Fruit fly (Drosophila melanogaster) whole organism, prepupa: ENCODE data around the gene CG3285.
A peak's percentile ranks its signal among the peaks of the same experiment; 100 is the strongest.

ENCODE experiments used
- Blimp-1 ChIP-seq: fragments of 200-800 bp; sonication (Bioruptor generic); optimal IDR thresholded peaks from 3 replicates; lab custom pipeline; 2017; ENCODE audit warnings: missing biosample characterization, missing genetic modification characterization, mild to moderate bottlenecking, moderate library complexity, missing genetic modification reagents
- CG10631 ChIP-seq: fragments of 200-800 bp; sonication (Bioruptor generic); optimal IDR thresholded peaks from 2 replicates; lab custom pipeline; 2016; ENCODE audit warnings: missing biosample characterization, missing genetic modification characterization
- CG10669 ChIP-seq: fragments of 200-800 bp; sonication (Bioruptor generic); optimal IDR thresholded peaks from 3 replicates; lab custom pipeline; 2018; ENCODE audit warnings: missing biosample characterization, mild to moderate bottlenecking, missing genetic modification characterization, moderate library complexity
- CG11294 ChIP-seq: fragments of 200-800 bp; sonication (Bioruptor generic); IDR thresholded peaks from 2 replicates; pipeline ENCODE4 v1.3.6; 2022; ENCODE audit warnings: missing biosample characterization, missing genetic modification characterization
- CG11762 ChIP-seq: fragments of 200-800 bp; sonication (Bioruptor generic); optimal IDR thresholded peaks from 3 replicates; lab custom pipeline; 2016; ENCODE audit warnings: missing biosample characterization, missing genetic modification characterization; ENCODE audit not compliant: insufficient read depth
- CG11902 ChIP-seq: fragments of 200-800 bp; sonication (Bioruptor generic); optimal IDR thresholded peaks from 3 replicates; lab custom pipeline; 2016; ENCODE audit warnings: missing biosample characterization, missing genetic modification characterization
- CG15336 ChIP-seq: fragments of 200-800 bp; sonication (Bioruptor generic); IDR thresholded peaks from 2 replicates; pipeline ENCODE4 v1.3.6; 2022; ENCODE audit warnings: missing biosample characterization, missing genetic modification characterization
- CG1621 ChIP-seq: fragments of 200-800 bp; sonication (Bioruptor generic); optimal IDR thresholded peaks from 3 replicates; lab custom pipeline; 2018; ENCODE audit warnings: missing biosample characterization, mild to moderate bottlenecking, missing genetic modification characterization
- CG16779 ChIP-seq: fragments of 200-800 bp; sonication (Bioruptor generic); optimal IDR thresholded peaks from 3 replicates; lab custom pipeline; 2017; ENCODE audit warnings: missing biosample characterization, mild to moderate bottlenecking, missing genetic modification characterization
- CG3032 ChIP-seq: fragments of 200-800 bp; optimal IDR thresholded peaks from 2 replicates; lab custom pipeline; 2019; ENCODE audit warnings: missing biosample characterization, mild to moderate bottlenecking, missing genetic modification characterization, moderate library complexity
- CG34406 ChIP-seq: fragments of 200-800 bp; sonication (Bioruptor generic); optimal IDR thresholded peaks from 3 replicates; lab custom pipeline; 2016; ENCODE audit warnings: missing biosample characterization, missing genetic modification characterization
- CG4318 ChIP-seq: fragments of 200-800 bp; sonication (Bioruptor generic); optimal IDR thresholded peaks from 3 replicates; lab custom pipeline; 2017; ENCODE audit warnings: missing biosample characterization, mild to moderate bottlenecking, missing genetic modification characterization
- CG6163 ChIP-seq: fragments of 200-800 bp; sonication (Bioruptor generic); IDR thresholded peaks from 3 replicates; pipeline ENCODE4 v1.3.6; 2022; ENCODE audit warnings: missing biosample characterization, missing genetic modification characterization
- CG6276 ChIP-seq: fragments of 200-800 bp; sonication (Bioruptor generic); optimal IDR thresholded peaks from 2 replicates; lab custom pipeline; 2017; ENCODE audit warnings: missing biosample characterization, mild to moderate bottlenecking, missing genetic modification characterization
- CG6808 ChIP-seq: fragments of 200-800 bp; sonication (Bioruptor generic); optimal IDR thresholded peaks from 3 replicates; lab custom pipeline; 2017; ENCODE audit warnings: missing biosample characterization, missing genetic modification characterization, mild to moderate bottlenecking, moderate library complexity, missing genetic modification reagents
- CG6854 ChIP-seq: fragments of 200-800 bp; sonication (Bioruptor generic); optimal IDR thresholded peaks from 2 replicates; lab custom pipeline; 2017; ENCODE audit warnings: missing biosample characterization, mild to moderate bottlenecking, missing genetic modification characterization
- CG7368 ChIP-seq: fragments of 200-800 bp; sonication (Bioruptor generic); optimal IDR thresholded peaks from 3 replicates; lab custom pipeline; 2016; ENCODE audit warnings: missing biosample characterization, missing genetic modification characterization
- CG8119 ChIP-seq: fragments of 200-800 bp; sonication (Bioruptor generic); IDR thresholded peaks from 3 replicates; pipeline ENCODE4 v1.3.6; 2022; ENCODE audit warnings: missing biosample characterization, missing genetic modification characterization
- CG8319 ChIP-seq: fragments of 200-800 bp; sonication (Bioruptor generic); optimal IDR thresholded peaks from 3 replicates; lab custom pipeline; 2016; ENCODE audit warnings: missing biosample characterization, missing genetic modification characterization
- CG8632 ChIP-seq: fragments of 200-800 bp; sonication (Bioruptor generic); optimal IDR thresholded peaks from 3 replicates; lab custom pipeline; 2016; ENCODE audit warnings: missing biosample characterization, missing genetic modification characterization
- CG9139 ChIP-seq: fragments of 200-800 bp; sonication (Bioruptor generic); optimal IDR thresholded peaks from 3 replicates; lab custom pipeline; 2017; ENCODE audit warnings: missing biosample characterization, mild to moderate bottlenecking, missing genetic modification characterization
- Eip75B ChIP-seq: fragments of 200-800 bp; sonication (Bioruptor generic); optimal IDR thresholded peaks from 3 replicates; lab custom pipeline; 2016; ENCODE audit warnings: missing biosample characterization, missing genetic modification characterization
- Ets21C ChIP-seq: fragments of 200-800 bp; sonication (Bioruptor generic); optimal IDR thresholded peaks from 3 replicates; lab custom pipeline; 2016; ENCODE audit warnings: missing biosample characterization, missing genetic modification characterization
- Ets96B ChIP-seq: fragments of 200-800 bp; optimal IDR thresholded peaks from 2 replicates; lab custom pipeline; 2019; ENCODE audit warnings: missing biosample characterization, mild to moderate bottlenecking, missing genetic modification characterization, moderate library complexity
- Gug ChIP-seq: fragments of 200-800 bp; sonication (Bioruptor generic); IDR thresholded peaks from 2 replicates; pipeline ENCODE4 v1.3.6; 2022; ENCODE audit warnings: missing biosample characterization, missing genetic modification characterization
- Hr38 ChIP-seq: sonication (Bioruptor generic); optimal IDR thresholded peaks from 2 replicates; lab custom pipeline; 2016; ENCODE audit warnings: missing biosample characterization, missing genetic modification characterization
- Hr39 ChIP-seq: fragments of 200-800 bp; sonication (Bioruptor generic); optimal IDR thresholded peaks from 2 replicates; lab custom pipeline; 2016; ENCODE audit warnings: missing biosample characterization, missing genetic modification characterization
- Hr4 ChIP-seq: fragments of 200-800 bp; sonication (Bioruptor generic); optimal IDR thresholded peaks from 3 replicates; lab custom pipeline; 2016; ENCODE audit warnings: missing biosample characterization, missing genetic modification characterization
- Met ChIP-seq: fragments of 200-800 bp; sonication (Bioruptor generic); optimal IDR thresholded peaks from 3 replicates; lab custom pipeline; 2016; ENCODE audit warnings: missing biosample characterization, missing genetic modification characterization
- OdsH ChIP-seq: fragments of 200-800 bp; sonication (Bioruptor generic); optimal IDR thresholded peaks from 3 replicates; lab custom pipeline; 2016; ENCODE audit warnings: missing biosample characterization, missing genetic modification characterization
- Smox ChIP-seq: fragments of 200-800 bp; sonication (Bioruptor generic); optimal IDR thresholded peaks from 3 replicates; lab custom pipeline; 2016; ENCODE audit warnings: missing biosample characterization, missing genetic modification characterization
- Sox102F ChIP-seq: fragments of 200-800 bp; sonication (Bioruptor generic); optimal IDR thresholded peaks from 2 replicates; lab custom pipeline; 2016; ENCODE audit warnings: missing biosample characterization, mild to moderate bottlenecking, missing genetic modification characterization
- Sox15 ChIP-seq: fragments of 200-800 bp; sonication (Bioruptor generic); optimal IDR thresholded peaks from 3 replicates; lab custom pipeline; 2016; ENCODE audit warnings: missing biosample characterization, missing genetic modification characterization
- achi ChIP-seq: fragments of 200-800 bp; sonication (Bioruptor generic); optimal IDR thresholded peaks from 3 replicates; lab custom pipeline; 2016; ENCODE audit warnings: missing biosample characterization, missing genetic modification characterization
- acj6 ChIP-seq: fragments of 200-800 bp; sonication (Bioruptor generic); optimal IDR thresholded peaks from 3 replicates; lab custom pipeline; 2016; ENCODE audit warnings: missing biosample characterization, missing genetic modification characterization
- esn ChIP-seq: fragments of 200-800 bp; sonication (Bioruptor generic); optimal IDR thresholded peaks from 2 replicates; lab custom pipeline; 2016; ENCODE audit warnings: missing biosample characterization, mild to moderate bottlenecking, missing genetic modification characterization, moderate library complexity
- fkh ChIP-seq: fragments of 200-800 bp; sonication (Bioruptor generic); optimal IDR thresholded peaks from 3 replicates; lab custom pipeline; 2017; ENCODE audit warnings: missing biosample characterization, mild to moderate bottlenecking, missing genetic modification characterization, moderate library complexity
- lz ChIP-seq: fragments of 200-800 bp; sonication (Bioruptor generic); optimal IDR thresholded peaks from 3 replicates; lab custom pipeline; 2016; ENCODE audit warnings: missing biosample characterization, missing genetic modification characterization
- net ChIP-seq: fragments of 200-800 bp; sonication (Bioruptor generic); optimal IDR thresholded peaks from 3 replicates; lab custom pipeline; 2016; ENCODE audit warnings: missing biosample characterization, missing genetic modification characterization
- pdm3 ChIP-seq: fragments of 200-800 bp; sonication (Bioruptor generic); optimal IDR thresholded peaks from 3 replicates; lab custom pipeline; 2016; ENCODE audit warnings: missing biosample characterization, missing genetic modification characterization
- salr ChIP-seq, 2 experiments: fragments of 200-800 bp; sonication (Bioruptor generic); optimal IDR thresholded peaks; 3 replicates each; lab custom pipeline; 2016 to 2018; ENCODE audit warnings: missing biosample characterization in 2 of 2, missing genetic modification characterization in 2 of 2, mild to moderate bottlenecking in 1 of 2
- spab ChIP-seq: fragments of 200-800 bp; sonication (Bioruptor generic); optimal IDR thresholded peaks from 2 replicates; lab custom pipeline; 2017; ENCODE audit warnings: missing biosample characterization, mild to moderate bottlenecking, missing genetic modification characterization, missing genetic modification reagents
- ss ChIP-seq, 2 experiments: fragments of 200-800 bp; sonication (Bioruptor generic); optimal IDR thresholded peaks; 2 replicates in 1 of 2; 3 replicates in 1 of 2; lab custom pipeline; 2017 to 2018; ENCODE audit warnings: mild to moderate bottlenecking in 2 of 2, missing biosample characterization in 2 of 2, missing genetic modification characterization in 2 of 2, moderate library complexity in 1 of 2
- svp ChIP-seq: fragments of 200-800 bp; sonication (Bioruptor generic); peaks from one replicate; lab custom pipeline; 2016; ENCODE audit warnings: missing biosample characterization, missing genetic modification characterization
- vri ChIP-seq: fragments of 200-800 bp; sonication (Bioruptor generic); optimal IDR thresholded peaks from 3 replicates; lab custom pipeline; 2016; ENCODE audit warnings: missing biosample characterization, mild to moderate bottlenecking, missing genetic modification characterization

The CG3285 gene

dm6 chr2L:3373242-3373641, 42.5 kb downstream of the CG3285 start, which contains the start of gene GramD1B (continued):
- no peak for TF ChIP-seq Sox15 (GFP tag; lab: Kevin White, UChicago)
- TF ChIP-seq CG4318, result no peak
- TF ChIP-seq Blimp-1, result no peak
- TF ChIP-seq CG11762 (GFP tag; lab: Kevin White, UChicago), result no peak
- TF ChIP-seq Hr39 (GFP tag; lab: Kevin White, UChicago), result no peak
- no peak for TF ChIP-seq CG16779 (tag; lab: Kevin White, UChicago)
- TF ChIP-seq CG8632 (GFP tag; lab: Kevin White, UChicago), result no peak
- no peak for TF ChIP-seq CG8119 (GFP tag; lab: Robert Waterston, UW)
- no peak for TF ChIP-seq CG9139 (GFP tag; lab: Kevin White, UChicago)
- TF ChIP-seq OdsH (GFP tag; lab: Kevin White, UChicago), result no peak
- peak; percentile 6 for TF ChIP-seq fkh (GFP tag; lab: Kevin White, UChicago)
- TF ChIP-seq lz (GFP tag; lab: Kevin White, UChicago), result peak; percentile 9

DNA sequence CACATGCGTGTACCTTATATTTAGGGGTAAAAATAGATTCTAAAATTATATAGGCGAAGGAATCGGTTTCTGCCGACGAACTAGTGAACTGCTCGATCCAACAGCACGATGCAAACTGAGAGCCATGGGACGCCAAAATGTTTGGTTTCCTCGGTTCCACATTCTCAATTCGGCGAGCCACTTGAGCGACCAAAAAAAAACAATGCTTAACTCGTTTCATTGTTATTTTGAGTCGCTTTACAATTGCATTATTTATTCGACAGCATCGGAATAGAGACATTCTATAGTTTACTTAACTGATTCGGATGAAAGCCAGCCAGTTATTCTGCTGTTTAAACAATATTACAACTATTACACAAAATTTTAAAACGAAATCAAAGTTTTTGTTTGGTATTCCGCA, 44.9 kb downstream of the CG3285 start, which contains the start of gene CG15412:
Gene CG15412, minus strand, starts transcription at position 101 of the 400 bp plus-strand sequence.
- no peak for TF ChIP-seq CG6276
- TF ChIP-seq vri (GFP tag; lab: Kevin White, UChicago), result no peak
- no peak for TF ChIP-seq Smox (GFP tag; lab: Kevin White, UChicago)
- TF ChIP-seq CG7368 (GFP tag; lab: Kevin White, UChicago), result no peak
- TF ChIP-seq Gug, result no peak

- peak; percentile 82 for TF ChIP-seq lz (GFP tag; lab: Kevin White, UChicago)
- TF ChIP-seq esn (GFP tag; lab: Kevin White, UChicago), result peak; percentile 82
- TF ChIP-seq pdm3 (GFP tag; lab: Kevin White, UChicago), result peak; percentile 80
- TF ChIP-seq Hr4 (GFP tag; lab: Kevin White, UChicago), result peak; percentile 79
- TF ChIP-seq CG34406 (GFP tag; lab: Kevin White, UChicago), result peak; percentile 52
- peak; percentile 83 for TF ChIP-seq CG10631 (GFP tag; lab: Kevin White, UChicago)
- TF ChIP-seq CG11294 (GFP tag; lab: Robert Waterston, UW), result peak; percentile 60; the same call in 1 of the 2 replicates
- peak; percentile 36 for TF ChIP-seq CG1621 (tag; lab: Kevin White, UChicago)
- TF ChIP-seq CG6276, result no peak
- TF ChIP-seq acj6 (GFP tag; lab: Kevin White, UChicago), result peak; percentile 73
- TF ChIP-seq CG7368 (GFP tag; lab: Kevin White, UChicago), result no peak
- TF ChIP-seq Sox15 (GFP tag; lab: Kevin White, UChicago), result peak; percentile 78
- peak; percentile 61 for TF ChIP-seq achi
- peak; percentile 15 for TF ChIP-seq spab (GFP tag; lab: Kevin White, UChicago)
- TF ChIP-seq CG6808 (GFP tag; lab: Kevin White, UChicago), result no peak
- peak; percentile 71; the same call in 2 of the 3 replicates for TF ChIP-seq CG6163 (GFP tag; lab: Robert Waterston, UW)
- peak; percentile 29 to 50 for TF ChIP-seq salr (GFP tag; optimal IDR thresholded peaks at IDR 0.05; lab: Kevin White, UChicago)
- peak; percentile 42; the same call in 1 of the 3 replicates for TF ChIP-seq CG8119 (GFP tag; lab: Robert Waterston, UW)
- peak; percentile 77 for TF ChIP-seq OdsH (GFP tag; lab: Kevin White, UChicago)
- peak; percentile 89 for TF ChIP-seq svp (GFP tag; lab: Kevin White, UChicago)
- no peak for TF ChIP-seq Hr38 (GFP tag; lab: Kevin White, UChicago)
- TF ChIP-seq CG15336 (GFP tag; lab: Robert Waterston, UW), result peak; percentile 59
- peak in 1 of 2 experiments; percentile 9 for TF ChIP-seq ss (GFP tag; optimal IDR thresholded peaks at IDR 0.05; lab: Kevin White, UChicago)
- peak; percentile 74 for TF ChIP-seq CG11902
- no peak for TF ChIP-seq CG9139 (GFP tag; lab: Kevin White, UChicago)
- peak; percentile 76 for TF ChIP-seq Ets21C (GFP tag; lab: Kevin White, UChicago)
- peak; percentile 65 for TF ChIP-seq Eip75B (GFP tag; lab: Kevin White, UChicago)
- no peak for TF ChIP-seq vri (GFP tag; lab: Kevin White, UChicago)
- TF ChIP-seq net (GFP tag; lab: Kevin White, UChicago), result peak; percentile 37
- TF ChIP-seq Met (GFP tag; lab: Kevin White, UChicago), result peak; percentile 44
- peak; percentile 76 for TF ChIP-seq CG3032 (tag; lab: Kevin White, UChicago)
- TF ChIP-seq CG11762 (GFP tag; lab: Kevin White, UChicago), result peak; percentile 1
- TF ChIP-seq Sox102F (GFP tag; lab: Kevin White, UChicago), result peak; percentile 61
- no peak for TF ChIP-seq CG6854 (GFP tag; lab: Kevin White, UChicago)
- no peak for TF ChIP-seq CG16779 (tag; lab: Kevin White, UChicago)
- TF ChIP-seq CG8319, result peak; percentile 34
- no peak for TF ChIP-seq Blimp-1
- TF ChIP-seq CG8632 (GFP tag; lab: Kevin White, UChicago), result peak; percentile 19
- peak; percentile 67 for TF ChIP-seq Gug
- peak; percentile 45 for TF ChIP-seq CG10669 (GFP tag; lab: Kevin White, UChicago)
- peak; percentile 58 for TF ChIP-seq Ets96B
These were observed 46.0 kb downstream of the CG3285 start, which contains the start of the genes CG9662 and Ptpa for dm6 chr2L:3376684-3377086. CG9662 (minus strand) TSS chr2L:3376737. Ptpa (plus strand) TSS chr2L:3377002.
